Worm (Caenorhabditis elegans) whole organism, L1 larva: Measurements from ENCODE around the gene dac-1.

Experiments
- F16B12.6 ChIP-seq: fragments of 150-350 bp; optimal IDR thresholded peaks from 2 replicates; lab custom pipeline; 2014; ENCODE audit warnings: missing biosample characterization, missing genetic modification characterization
- blmp-1 ChIP-seq: fragments of 150-350 bp; optimal IDR thresholded peaks from 2 replicates; lab custom pipeline; 2014; ENCODE audit warnings: missing biosample characterization, missing genetic modification characterization
- ceh-8 ChIP-seq: fragments of 200-800 bp; sonication (Bioruptor generic); optimal IDR thresholded peaks from 2 replicates; lab custom pipeline; 2018; ENCODE audit warnings: mild to moderate bottlenecking, missing genetic modification characterization, moderate library complexity, missing compliant biosample characterization
- ceh-88 ChIP-seq: fragments of 200-800 bp; sonication (Bioruptor generic); IDR thresholded peaks from 2 replicates; pipeline ENCODE4 v1.3.6; 2022; ENCODE audit warnings: missing genetic modification characterization, missing compliant biosample characterization
- ces-1 ChIP-seq: fragments of 150-350 bp; optimal IDR thresholded peaks from 2 replicates; lab custom pipeline; 2014; ENCODE audit warnings: missing biosample characterization, missing genetic modification reagents, missing genetic modification characterization
- dpl-1 ChIP-seq, 3 experiments: fragments of 150-350 bp in 2 of 3; sonication (generic microtip) in 1 of 3; optimal IDR thresholded peaks; 2 replicates each; lab custom pipeline; 2014 to 2017; ENCODE audit warnings: missing biosample characterization in 3 of 3, missing genetic modification characterization in 3 of 3, missing genetic modification reagents in 3 of 3
- dsc-1 ChIP-seq: sonication (generic microtip); optimal IDR thresholded peaks from 2 replicates; lab custom pipeline; 2016; ENCODE audit warnings: mild to moderate bottlenecking, missing genetic modification characterization, missing compliant biosample characterization
- efl-1 ChIP-seq, 4 experiments: fragments of 150-350 bp; optimal IDR thresholded peaks in 3 of 4; peaks in 1 of 4; 1 replicate in 1 of 4; 2 replicates in 3 of 4; lab custom pipeline; 2014; ENCODE audit warnings: missing biosample characterization in 2 of 4, missing genetic modification characterization in 2 of 4, missing genetic modification reagents in 2 of 4
- egl-13 ChIP-seq: sonication (generic microtip); optimal IDR thresholded peaks from 2 replicates; lab custom pipeline; 2016; ENCODE audit warnings: missing genotype, missing genetic modification reagents, missing genetic modification characterization, missing compliant biosample characterization
- egl-27 ChIP-seq, 2 experiments: fragments of 150-350 bp in 1 of 2; sonication (generic microtip); optimal IDR thresholded peaks; 3 replicates each; lab custom pipeline; 2017 to 2018; ENCODE audit warnings: missing biosample characterization in 2 of 2, missing genetic modification characterization in 2 of 2, missing genetic modification reagents in 2 of 2
- ets-5 ChIP-seq: fragments of 200-800 bp; sonication (Bioruptor generic); IDR thresholded peaks from 2 replicates; pipeline ENCODE4 v1.3.6; 2022; ENCODE audit warnings: missing genetic modification characterization, missing compliant biosample characterization
- fkh-10 ChIP-seq: sonication (generic microtip); optimal IDR thresholded peaks from 2 replicates; lab custom pipeline; 2017; ENCODE audit warnings: missing biosample characterization, missing genetic modification reagents, missing genetic modification characterization
- fkh-4 ChIP-seq: sonication (generic microtip); optimal IDR thresholded peaks from 2 replicates; lab custom pipeline; 2016; ENCODE audit warnings: missing compliant biosample characterization, missing genetic modification characterization, borderline replicate concordance
- fkh-8 ChIP-seq: sonication (generic microtip); optimal IDR thresholded peaks from 2 replicates; lab custom pipeline; 2016; ENCODE audit warnings: mild to moderate bottlenecking, missing genetic modification characterization, missing compliant biosample characterization
- hpl-2 ChIP-seq: fragments of 150-350 bp; optimal IDR thresholded peaks from 2 replicates; lab custom pipeline; 2014; ENCODE audit warnings: missing biosample characterization, missing genetic modification reagents, missing genetic modification characterization
- irx-1 ChIP-seq: sonication (generic microtip); optimal IDR thresholded peaks from 2 replicates; lab custom pipeline; 2016; ENCODE audit warnings: missing genetic modification characterization, missing compliant biosample characterization
- isw-1 ChIP-seq: fragments of 200-800 bp; sonication (Bioruptor generic); IDR thresholded peaks from 2 replicates; pipeline ENCODE4 v1.3.6; 2022; ENCODE audit warnings: missing genetic modification characterization, missing compliant biosample characterization
- lin-13 ChIP-seq: fragments of 150-350 bp; optimal IDR thresholded peaks from 2 replicates; lab custom pipeline; 2014; ENCODE audit warnings: missing biosample characterization, missing genetic modification reagents, missing genetic modification characterization
- lin-14 ChIP-seq: fragments of 200-800 bp; sonication (Bioruptor generic); optimal IDR thresholded peaks from 2 replicates; lab custom pipeline; 2018; ENCODE audit warnings: mild to moderate bottlenecking, missing genetic modification characterization, moderate library complexity, missing compliant biosample characterization
- lin-15B ChIP-seq: fragments of 150-350 bp; sonication (generic microtip); optimal IDR thresholded peaks from 3 replicates; lab custom pipeline; 2014; ENCODE audit warnings: missing biosample characterization, missing genetic modification characterization
- lir-3 ChIP-seq: sonication (generic microtip); optimal IDR thresholded peaks from 2 replicates; lab custom pipeline; 2016; ENCODE audit warnings: mild to moderate bottlenecking, missing genetic modification characterization, moderate library complexity, missing compliant biosample characterization; ENCODE audit not compliant: poor library complexity
- mab-9 ChIP-seq: fragments of 200-800 bp; sonication (Bioruptor generic); IDR thresholded peaks from 2 replicates; pipeline ENCODE4 v1.3.6; 2022; ENCODE audit warnings: missing genetic modification reagents, missing genetic modification characterization, missing compliant biosample characterization
- mdl-1 ChIP-seq, 2 experiments: fragments of 150-350 bp; optimal IDR thresholded peaks; 2 replicates each; lab custom pipeline; 2014 to 2017; ENCODE audit warnings: missing biosample characterization in 2 of 2, missing genetic modification characterization in 2 of 2, inconsistent platforms in 1 of 2
- mep-1 ChIP-seq: fragments of 150-350 bp; optimal IDR thresholded peaks from 2 replicates; lab custom pipeline; 2014; ENCODE audit warnings: missing biosample characterization, missing genetic modification characterization
- nhr-11 ChIP-seq: fragments of 150-350 bp; optimal IDR thresholded peaks from 2 replicates; lab custom pipeline; 2014; ENCODE audit warnings: missing biosample characterization, missing genetic modification characterization
- nhr-20 ChIP-seq: sonication (generic microtip); optimal IDR thresholded peaks from 2 replicates; lab custom pipeline; 2016; ENCODE audit warnings: mild to moderate bottlenecking, missing genetic modification characterization, missing compliant biosample characterization
- nhr-237 ChIP-seq: fragments of 150-350 bp; optimal IDR thresholded peaks from 2 replicates; lab custom pipeline; 2014; ENCODE audit warnings: missing biosample characterization, missing genetic modification characterization
- nhr-28 ChIP-seq: fragments of 150-350 bp; optimal IDR thresholded peaks from 2 replicates; lab custom pipeline; 2014; ENCODE audit warnings: missing biosample characterization, missing genetic modification characterization
- nhr-47 ChIP-seq: sonication (generic microtip); optimal IDR thresholded peaks from 2 replicates; lab custom pipeline; 2016; ENCODE audit warnings: mild to moderate bottlenecking, missing genetic modification characterization, moderate library complexity, missing compliant biosample characterization
- nhr-71 ChIP-seq: sonication (generic microtip); optimal IDR thresholded peaks from 2 replicates; lab custom pipeline; 2016; ENCODE audit warnings: mild to moderate bottlenecking, missing genetic modification characterization, moderate library complexity, missing compliant biosample characterization
- nhr-77 ChIP-seq: fragments of 150-350 bp; optimal IDR thresholded peaks from 2 replicates; lab custom pipeline; 2014; ENCODE audit warnings: missing biosample characterization, missing genetic modification characterization
- nhr-85 ChIP-seq: sonication (generic microtip); peaks from one replicate; lab custom pipeline; 2016; ENCODE audit warnings: missing genetic modification characterization, inconsistent platforms, missing compliant biosample characterization
- pax-3 ChIP-seq: fragments of 200-800 bp; sonication (Bioruptor generic); optimal IDR thresholded peaks from 2 replicates; lab custom pipeline; 2018; ENCODE audit warnings: mild to moderate bottlenecking, missing genetic modification characterization, moderate library complexity, missing compliant biosample characterization
- rnt-1 ChIP-seq: sonication (generic microtip); optimal IDR thresholded peaks from 2 replicates; lab custom pipeline; 2016; ENCODE audit warnings: mild to moderate bottlenecking, missing genetic modification characterization, moderate library complexity, missing compliant biosample characterization
- skn-1 ChIP-seq: fragments of 150-350 bp; optimal IDR thresholded peaks from 2 replicates; lab custom pipeline; 2014; ENCODE audit warnings: missing biosample characterization, missing genetic modification characterization
- snpc-4 ChIP-seq: fragments of 150-350 bp; optimal IDR thresholded peaks from 2 replicates; lab custom pipeline; 2014; ENCODE audit warnings: missing biosample characterization, missing genetic modification characterization
- snu-23 ChIP-seq: sonication (generic microtip); optimal IDR thresholded peaks from 2 replicates; lab custom pipeline; 2016; ENCODE audit warnings: missing genetic modification characterization, missing compliant biosample characterization
- sox-4 ChIP-seq: sonication (generic microtip); optimal IDR thresholded peaks from 2 replicates; lab custom pipeline; 2016; ENCODE audit warnings: missing genetic modification characterization, missing compliant biosample characterization
- swsn-7 ChIP-seq: sonication (generic microtip); optimal IDR thresholded peaks from 2 replicates; lab custom pipeline; 2016; ENCODE audit warnings: missing genetic modification characterization, missing compliant biosample characterization
- tbx-2 ChIP-seq: sonication (generic microtip); optimal IDR thresholded peaks from 2 replicates; lab custom pipeline; 2016; ENCODE audit warnings: missing genetic modification characterization, missing compliant biosample characterization
- unc-62 ChIP-seq: fragments of 150-350 bp; optimal IDR thresholded peaks from 2 replicates; lab custom pipeline; 2014; ENCODE audit warnings: missing biosample characterization, missing genetic modification reagents, missing genetic modification characterization
- unc-86 ChIP-seq: sonication (generic microtip); optimal IDR thresholded peaks from 2 replicates; lab custom pipeline; 2016; ENCODE audit warnings: missing genetic modification characterization, missing compliant biosample characterization
- vab-15 ChIP-seq: sonication (generic microtip); optimal IDR thresholded peaks from 2 replicates; lab custom pipeline; 2017; ENCODE audit warnings: missing genotype, mild to moderate bottlenecking, missing genetic modification characterization, missing compliant biosample characterization
- zag-1 ChIP-seq: fragments of 150-350 bp; optimal IDR thresholded peaks from 2 replicates; lab custom pipeline; 2014; ENCODE audit warnings: missing biosample characterization, missing genetic modification characterization
- zip-4 ChIP-seq: fragments of 200-800 bp; sonication (Bioruptor generic); optimal IDR thresholded peaks from 2 replicates; lab custom pipeline; 2018; ENCODE audit warnings: mild to moderate bottlenecking, missing genetic modification characterization, moderate library complexity, missing compliant biosample characterization
- ztf-11 ChIP-seq, 2 experiments: sonication (generic microtip); optimal IDR thresholded peaks; 2 replicates each; lab custom pipeline; 2016 to 2017; ENCODE audit warnings: missing genetic modification characterization in 2 of 2, missing biosample characterization in 1 of 2, missing compliant biosample characterization in 1 of 2
- ztf-4 ChIP-seq: fragments of 150-350 bp; optimal IDR thresholded peaks from 2 replicates; lab custom pipeline; 2014; ENCODE audit warnings: missing biosample characterization, missing genetic modification characterization

dac-1 gene

DNA sequence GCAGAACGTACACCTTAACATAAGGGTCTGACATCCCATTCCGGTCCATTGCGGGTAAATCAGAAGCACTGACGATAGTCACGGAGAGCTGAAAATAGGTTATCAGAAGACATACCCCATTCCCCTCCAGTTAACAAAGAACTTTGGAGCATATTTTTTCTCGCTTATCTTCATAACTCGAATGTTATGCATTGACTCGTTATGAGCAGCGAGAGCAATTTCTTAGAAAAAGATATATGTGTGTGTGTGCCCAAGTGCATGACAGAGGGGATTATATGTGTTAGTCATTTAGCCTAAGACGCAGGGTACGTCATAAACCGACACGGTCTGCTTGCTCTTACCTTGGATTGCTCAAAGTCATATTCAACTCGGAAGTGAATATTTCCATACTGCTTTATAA, 26.3 kb upstream of the dac-1 start (continued):
- no peak for TF ChIP-seq mdl-1 (tag; optimal IDR thresholded peaks at IDR 0.05; lab: Kevin White, UChicago)
- TF ChIP-seq lin-14: peak; percentile 20
- TF ChIP-seq fkh-10: peak; percentile 18
- TF ChIP-seq efl-1 (optimal IDR thresholded peaks at IDR 0.05; lab: Kevin White, UChicago): no peak
- TF ChIP-seq efl-1 (GFP tag; optimal IDR thresholded peaks at IDR 0.05 in 1 of 2; lab: Kevin White, UChicago): peak in 1 of 2 experiments; percentile 80
- peak; percentile 35 for TF ChIP-seq nhr-85 (tag; lab: Kevin White, UChicago)

- TF ChIP-seq mab-9 (no peak), efl-1 (optimal IDR thresholded peaks at IDR 0.05; lab: Kevin White, UChicago) (no peak), efl-1 (GFP tag; optimal IDR thresholded peaks at IDR 0.05 in 1 of 2; lab: Kevin White, UChicago) (peak in 1 of 2 experiments; percentile 77), hpl-2 (no peak), ztf-4 (tag; lab: Kevin White, UChicago) (no peak), nhr-11 (tag; lab: Kevin White, UChicago) (no peak), nhr-28 (tag; lab: Kevin White, UChicago) (no peak), F16B12.6 (tag; lab: Kevin White, UChicago) (no peak), pax-3 (tag; lab: Kevin White, UChicago) (peak; percentile 46), lin-14 (no peak), sox-4 (tag; lab: Kevin White, UChicago) (peak; percentile 58), nhr-47 (tag; lab: Kevin White, UChicago) (peak; percentile 57), lir-3 (tag; lab: Kevin White, UChicago) (no peak), nhr-85 (tag; lab: Kevin White, UChicago) (no peak), nhr-71 (peak; percentile 13), mdl-1 (tag; optimal IDR thresholded peaks at IDR 0.05; lab: Kevin White, UChicago) (no peak), zag-1 (no peak), dsc-1 (tag; lab: Kevin White, UChicago) (peak; percentile 91), egl-27 (tag; optimal IDR thresholded peaks at IDR 0.05; lab: Kevin White, UChicago) (no peak), zip-4 (GFP tag; lab: Kevin White, UChicago) (no peak), nhr-237 (tag; lab: Kevin White, UChicago) (no peak), fkh-8 (peak; percentile 39), egl-13 (no peak), isw-1 (GFP tag; lab: Robert Waterston, UW) (no peak), nhr-20 (tag; lab: Kevin White, UChicago) (no peak)
Measured at ce11 chrIII:790591-790990, 25.4 kb upstream of the dac-1 start.

DNA sequence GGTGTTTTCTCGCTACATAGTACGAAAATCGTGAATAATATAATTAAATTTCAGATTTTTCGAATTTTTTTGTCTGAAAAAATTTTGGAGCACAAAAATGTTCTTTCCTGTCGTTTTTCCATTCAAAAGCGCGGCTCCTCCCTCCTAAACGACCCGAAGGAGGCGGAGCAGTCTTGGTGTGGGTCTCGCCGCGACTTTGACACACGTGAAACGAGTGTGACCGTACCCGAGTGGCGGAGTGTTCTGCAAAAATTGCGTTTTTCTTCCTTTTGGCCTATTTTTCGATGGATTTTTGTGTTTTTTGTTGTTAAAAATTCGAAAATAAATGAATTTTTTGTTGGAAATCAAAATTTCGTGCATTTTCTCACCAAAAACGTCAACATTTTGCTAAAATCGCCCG, 22.4 kb upstream of the dac-1 start, which contains the start of gene snt-2:
Gene snt-2 (minus strand): TSS at position 139 of the 400 bp plus-strand sequence.
- TF ChIP-seq snpc-4 (peak; percentile 43), tbx-2 (tag; lab: Kevin White, UChicago) (peak; percentile 82), fkh-10 (peak; percentile 5), hpl-2 (peak; percentile 26), fkh-4 (tag; lab: Kevin White, UChicago) (peak; percentile 27), irx-1 (tag; lab: Kevin White, UChicago) (peak; percentile 76), nhr-71 (peak; percentile 85), skn-1 (peak; percentile 85), nhr-28 (tag; lab: Kevin White, UChicago) (no peak), swsn-7 (tag; lab: Kevin White, UChicago) (peak; percentile 76), blmp-1 (peak; percentile 63), snu-23 (GFP tag; lab: Kevin White, UChicago) (peak; percentile 88), pax-3 (tag; lab: Kevin White, UChicago) (peak; percentile 63), mdl-1 (tag; optimal IDR thresholded peaks at IDR 0.05; lab: Kevin White, UChicago) (peak in 1 of 2 experiments; percentile 63), vab-15 (tag; lab: Kevin White, UChicago) (peak; percentile 24), rnt-1 (tag; lab: Kevin White, UChicago) (peak; percentile 89), ztf-4 (tag; lab: Kevin White, UChicago) (peak; percentile 16), ceh-8 (no peak), ceh-88 (GFP tag; lab: Robert Waterston, UW) (peak; percentile 30; the same call in 1 of the 2 replicates), zip-4 (GFP tag; lab: Kevin White, UChicago) (peak; percentile 24), nhr-77 (tag; lab: Kevin White, UChicago) (peak; percentile 70), mep-1 (tag; lab: Kevin White, UChicago) (peak; percentile 80), dpl-1 (GFP tag; optimal IDR thresholded peaks at IDR 0.05; lab: Kevin White, UChicago) (peak; percentile 74 to 84 (median 80)), nhr-85 (tag; lab: Kevin White, UChicago) (peak; percentile 85), ztf-11 (tag; optimal IDR thresholded peaks at IDR 0.05; lab: Kevin White, UChicago) (peak in 1 of 2 experiments; percentile 3), nhr-47 (tag; lab: Kevin White, UChicago) (peak; percentile 85), ces-1 (GFP tag; lab: Kevin White, UChicago) (no peak), lin-13 (GFP tag; lab: Kevin White, UChicago) (peak; percentile 70), lin-15B (tag; lab: Kevin White, UChicago) (peak; percentile 72), unc-86 (tag; lab: Kevin White, UChicago) (peak; percentile 72), ets-5 (no peak), fkh-8 (peak; percentile 84), unc-62 (GFP tag; lab: Kevin White, UChicago) (no peak)
